Fruit fly (Drosophila melanogaster) whole organism, embryonic: ENCODE results near the gene mRpL10.

ENCODE experiments used
- CG2120 ChIP-seq: fragments of 200-800 bp; sonication (Bioruptor generic); optimal IDR thresholded peaks from 3 replicates; lab custom pipeline; 2016; ENCODE audit warnings: missing biosample characterization, missing genetic modification characterization
- CG8281 ChIP-seq: fragments of 200-800 bp; sonication (Bioruptor generic); optimal IDR thresholded peaks from 2 replicates; lab custom pipeline; 2018; ENCODE audit warnings: missing biosample characterization, mild to moderate bottlenecking, missing genetic modification characterization, moderate library complexity
- Taf1 ChIP-seq: fragments of 200-800 bp; sonication (Bioruptor generic); IDR thresholded peaks from 2 replicates; pipeline ENCODE4 v1.3.6; 2022; ENCODE audit warnings: missing biosample characterization, missing genetic modification characterization
- hth ChIP-seq: fragments of >200 bp; optimal IDR thresholded peaks from 2 replicates; lab custom pipeline; 2017; ENCODE audit warnings: inconsistent platforms
- pan ChIP-seq, 4 experiments: fragments of >200 bp in 3 of 4; fragments of 200-800 bp in 1 of 4; sonication (Bioruptor generic) in 1 of 4; optimal IDR thresholded peaks in 3 of 4; IDR thresholded peaks in 1 of 4; 2 replicates each; pipeline versions ENCODE4 v1.3.6 to Lab custom; 2017 to 2022; ENCODE audit warnings: missing biosample characterization in 2 of 4, missing genetic modification characterization in 2 of 4, mixed read lengths in 1 of 4
- toy ChIP-seq: fragments of 200-800 bp; sonication (Bioruptor generic); IDR thresholded peaks from 2 replicates; pipeline ENCODE4 v1.3.6; 2022; ENCODE audit warnings: missing biosample characterization, missing genetic modification characterization

DNA sequence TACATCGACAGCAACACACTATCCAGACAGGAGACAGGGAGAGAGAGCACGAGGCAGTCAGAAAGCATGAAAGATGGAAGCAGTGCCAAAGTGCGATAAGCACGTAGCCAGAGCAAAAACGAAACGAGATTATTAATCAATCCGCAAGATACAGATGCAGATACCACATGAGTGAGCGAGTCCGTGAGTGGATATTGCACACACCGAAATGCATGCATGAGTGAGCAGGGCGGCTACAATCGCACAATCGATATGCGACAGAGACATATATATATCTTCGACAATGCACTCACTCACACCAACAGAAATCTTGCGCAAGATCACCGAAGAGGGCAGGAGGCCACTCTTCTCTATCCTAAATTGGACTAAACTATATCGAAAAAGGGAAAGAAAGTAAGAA is 19.3 kb downstream of the mRpL10 start:
- TF ChIP-seq CG2120 = no peak
- TF ChIP-seq hth (lab: Kevin White, UChicago) = no peak
- TF ChIP-seq toy (GFP tag; lab: Robert Waterston, UW) = no peak
- TF ChIP-seq pan (optimal IDR thresholded peaks at IDR 0.05; lab: Kevin White, UChicago) = no peak
- TF ChIP-seq pan (GFP tag; optimal IDR thresholded peaks at IDR 0.05 in 1 of 2, IDR thresholded peaks at IDR 0.05 in 1 of 2) = no peak
- no peak for TF ChIP-seq CG8281
- TF ChIP-seq Taf1 (GFP tag; lab: Robert Waterston, UW) = no peak
